Worm (Caenorhabditis elegans): ENCODE measurements around the gene E02H9.1.

E02H9.1 gene

DNA sequence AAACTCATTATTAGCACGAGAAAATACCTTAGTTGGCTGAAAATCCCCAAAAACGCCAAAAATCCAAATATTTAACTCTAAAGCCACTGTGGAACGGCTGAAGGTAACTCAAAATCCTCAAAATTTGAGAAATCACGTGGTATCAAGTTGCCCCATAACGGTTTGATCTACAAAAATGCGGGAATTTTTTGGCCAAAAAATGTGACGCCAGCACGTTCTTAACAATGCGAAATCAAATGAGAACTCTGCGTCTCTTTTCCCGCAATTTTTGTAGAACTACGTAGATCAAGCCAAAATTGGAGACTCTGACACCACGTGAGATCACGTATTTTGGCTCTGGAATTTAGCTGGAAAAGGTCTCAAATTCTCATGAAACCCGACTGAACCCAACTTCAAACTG lies 6.5 kb downstream of the E02H9.1 start:
- TF ChIP-seq fkh-6 (tag; optimal IDR thresholded peaks at IDR 0.05), result no peak
- no peak for TF ChIP-seq unc-86 (tag; optimal IDR thresholded peaks at IDR 0.05)
- TF ChIP-seq ahr-1 (tag; optimal IDR thresholded peaks at IDR 0.05), result no peak
- TF ChIP-seq ceh-48 (tag; optimal IDR thresholded peaks at IDR 0.05), result no peak
- no peak for TF ChIP-seq pat-9 (tag; optimal IDR thresholded peaks at IDR 0.05)
- TF ChIP-seq unc-55 (GFP tag; optimal IDR thresholded peaks at IDR 0.05), result no peak
- TF ChIP-seq nhr-11 (tag; optimal IDR thresholded peaks at IDR 0.05), result no peak
- no peak for TF ChIP-seq ceh-22 (tag; optimal IDR thresholded peaks at IDR 0.05)
- TF ChIP-seq C38D4.7 (GFP tag; optimal IDR thresholded peaks at IDR 0.05), result no peak
- no peak for TF ChIP-seq C08G9.2 (tag; optimal IDR thresholded peaks at IDR 0.05)
- no peak for TF ChIP-seq rnt-1 (tag; optimal IDR thresholded peaks at IDR 0.05)

DNA sequence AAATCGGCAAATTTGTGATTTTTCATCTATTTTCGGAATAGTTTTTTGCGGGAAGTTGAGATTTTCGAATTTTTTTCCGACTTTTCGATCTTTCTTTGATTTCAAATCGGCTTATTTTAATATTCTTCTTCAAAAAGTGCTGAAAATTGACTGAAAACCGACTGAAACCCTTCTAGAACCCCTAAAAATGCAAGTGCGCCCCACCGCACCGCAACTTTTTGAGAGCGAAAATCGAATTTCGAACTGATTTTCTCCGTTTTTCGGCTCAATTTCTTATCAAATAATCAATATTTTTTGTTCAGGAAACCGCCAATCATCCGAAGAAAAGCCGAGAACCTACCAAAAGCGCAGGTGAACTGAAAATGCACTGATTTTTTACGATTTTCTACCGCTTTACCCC lies 9.0 kb downstream of the E02H9.1 start:
- TF ChIP-seq pax-1 (tag; optimal IDR thresholded peaks at IDR 0.05) (no peak), ref-2 (tag; optimal IDR thresholded peaks at IDR 0.05) (no peak), nhr-11 (tag; optimal IDR thresholded peaks at IDR 0.05) (no peak), K09A11.1 (tag; optimal IDR thresholded peaks at IDR 0.05; ENCODE audit: insufficient read depth) (no peak), tbx-7 (tag; optimal IDR thresholded peaks at IDR 0.05) (no peak), ceh-6 (GFP tag; optimal IDR thresholded peaks at IDR 0.05) (no peak), syd-9 (tag; optimal IDR thresholded peaks at IDR 0.05) (no peak), elt-2 (tag; optimal IDR thresholded peaks at IDR 0.05) (no peak), pros-1 (tag; optimal IDR thresholded peaks at IDR 0.05) (no peak)

DNA sequence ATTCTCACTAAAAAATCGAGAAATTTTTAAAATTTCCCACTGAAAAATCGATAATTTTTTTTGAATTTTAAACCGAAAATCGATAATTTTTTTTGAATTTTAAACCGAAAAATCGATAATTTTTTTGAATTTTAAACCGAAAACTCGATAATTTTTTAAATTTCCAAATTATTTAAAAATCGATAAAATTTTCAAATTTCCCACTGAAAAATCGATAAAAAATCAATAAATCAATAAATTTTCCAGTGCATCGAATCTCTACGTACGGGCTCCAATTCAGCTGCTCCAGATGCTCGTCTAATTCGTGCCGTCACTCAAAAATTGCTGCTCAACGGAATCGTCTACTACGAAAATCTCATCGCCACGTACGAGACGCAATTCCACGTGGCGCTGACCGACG lies 10.3 kb downstream of the E02H9.1 start:
- peak; percentile 37 for TF ChIP-seq ceh-48 (tag; optimal IDR thresholded peaks at IDR 0.05)
- TF ChIP-seq mec-3 (tag; optimal IDR thresholded peaks at IDR 0.05; ENCODE audit: borderline replicate concordance), result no peak
- TF ChIP-seq fax-1 (tag; optimal IDR thresholded peaks at IDR 0.05), result no peak
- TF ChIP-seq unc-86 (tag; optimal IDR thresholded peaks at IDR 0.05), result no peak

DNA sequence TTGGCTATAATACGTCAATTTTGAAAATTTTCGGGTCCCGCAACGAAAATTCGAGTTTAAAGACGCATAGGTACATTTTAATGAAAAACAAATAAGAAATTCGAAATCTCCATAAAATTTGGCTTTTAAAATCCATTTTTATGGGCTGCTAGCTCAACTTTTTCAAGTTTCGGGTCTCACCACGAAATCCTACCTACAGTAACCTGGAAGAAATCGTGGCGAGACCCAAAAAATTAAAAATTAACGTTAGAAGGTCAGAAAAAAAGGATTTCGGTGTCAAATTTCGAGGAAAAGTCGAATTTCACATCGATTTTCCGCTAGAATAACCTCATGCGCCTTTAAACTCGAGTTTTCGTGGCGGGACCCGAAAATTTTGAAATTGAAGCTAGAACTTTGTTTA lies 13.9 kb downstream of the E02H9.1 start:
- TF ChIP-seq pros-1 (tag; optimal IDR thresholded peaks at IDR 0.05), result no peak
- no peak for TF ChIP-seq ceh-6 (GFP tag; optimal IDR thresholded peaks at IDR 0.05)
- TF ChIP-seq pat-9 (tag; optimal IDR thresholded peaks at IDR 0.05), result no peak

DNA sequence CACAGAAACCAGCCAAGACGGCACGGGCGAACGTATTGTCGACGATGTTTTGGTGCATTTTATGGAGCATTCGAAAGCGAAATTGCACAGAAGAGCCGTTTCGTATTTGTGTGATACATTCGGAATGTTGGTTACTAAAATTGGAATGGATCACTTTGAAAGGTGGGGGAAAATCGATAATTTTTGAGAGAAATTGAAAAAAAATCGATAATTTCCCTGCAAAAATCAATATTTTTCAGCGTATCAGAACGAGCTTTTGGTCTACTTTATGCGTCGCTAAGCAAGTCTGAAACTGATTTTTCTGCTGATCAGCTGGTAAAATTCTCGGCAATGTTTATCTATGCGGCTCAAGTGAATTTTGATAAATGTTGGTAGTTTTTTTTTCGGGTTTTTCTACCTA lies 14.5 kb downstream of the E02H9.1 start:
- TF ChIP-seq ceh-48 (tag; optimal IDR thresholded peaks at IDR 0.05) (no peak), unc-86 (tag; optimal IDR thresholded peaks at IDR 0.05) (no peak), pqm-1 (tag; optimal IDR thresholded peaks at IDR 0.05) (no peak), zip-5 (tag; optimal IDR thresholded peaks at IDR 0.05) (no peak), ceh-34 (tag; optimal IDR thresholded peaks at IDR 0.05) (no peak), C38D4.7 (GFP tag; optimal IDR thresholded peaks at IDR 0.05) (no peak), ceh-30 (tag; optimal IDR thresholded peaks at IDR 0.05) (no peak), ceh-6 (GFP tag; optimal IDR thresholded peaks at IDR 0.05) (no peak), pat-9 (tag; optimal IDR thresholded peaks at IDR 0.05) (no peak)

DNA sequence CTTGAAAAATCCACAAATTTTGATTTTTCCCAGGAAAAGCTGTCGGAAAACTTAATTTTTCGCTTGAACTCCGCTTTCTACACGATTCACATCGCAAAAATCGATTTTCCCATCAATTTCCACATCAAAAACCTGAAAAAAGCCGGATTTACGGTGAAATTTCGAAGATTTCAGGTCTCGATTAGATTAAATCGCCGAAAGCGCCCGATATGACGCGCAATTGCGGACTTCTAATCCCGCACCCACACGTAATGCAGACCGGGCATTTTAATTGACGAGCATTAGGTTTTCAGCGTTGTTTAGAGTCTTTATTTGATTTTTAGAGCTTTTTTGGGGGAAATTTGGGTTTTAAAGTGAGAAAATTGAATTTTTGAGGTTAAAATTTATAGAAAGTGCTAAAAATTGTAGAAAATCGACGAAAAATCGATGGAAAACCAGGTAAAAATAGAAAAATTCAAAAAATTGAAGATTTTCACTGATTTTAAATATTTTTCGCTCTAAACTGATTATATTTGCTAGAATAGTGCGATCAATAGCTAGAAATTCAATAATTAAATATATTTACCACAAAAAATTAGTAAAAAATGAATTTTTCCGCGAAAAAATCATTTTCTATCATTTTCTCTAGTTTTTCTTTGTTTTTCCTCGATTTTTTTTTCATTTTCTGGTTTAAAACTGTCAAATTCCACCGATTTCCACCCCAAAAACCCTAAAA lies 18.9 kb downstream of the E02H9.1 start, which contains the start of gene Y54F10AL.1:
Y54F10AL.1 (plus strand) TSS at position 665 of the 715 bp plus-strand sequence.
- TF ChIP-seq ahr-1 (tag; optimal IDR thresholded peaks at IDR 0.05) (no peak), unc-42 (tag; optimal IDR thresholded peaks at IDR 0.05) (peak; percentile 77), ama-1 (optimal IDR thresholded peaks at IDR 0.05) (no peak), hlh-30 (tag; optimal IDR thresholded peaks at IDR 0.05; ENCODE audit: insufficient read depth) (no peak), unc-86 (tag; optimal IDR thresholded peaks at IDR 0.05) (no peak)

All from whole organism, late embryonic.